Worm (Caenorhabditis elegans) whole organism, midembryonic: ENCODE measurements around the gene C35B8.3.

Experiments used
- T22C8.4 ChIP-seq: fragments of 200-800 bp; sonication (Bioruptor generic); IDR thresholded peaks from 2 replicates; pipeline ENCODE4 v1.3.6; 2022; ENCODE audit warnings: missing genetic modification characterization, missing compliant biosample characterization
- flt-1 ChIP-seq: fragments of 200-800 bp; sonication (Bioruptor generic); IDR thresholded peaks from 2 replicates; pipeline ENCODE4 v1.3.6; 2022; ENCODE audit warnings: missing genetic modification characterization, missing compliant biosample characterization
- klf-2 ChIP-seq: fragments of 200-800 bp; sonication (Bioruptor generic); conservative IDR thresholded peaks from 2 replicates; pipeline ENCODE4 v1.3.6; 2022; ENCODE audit warnings: missing genetic modification reagents, missing genetic modification characterization, missing compliant biosample characterization
- med-1 ChIP-seq: sonication (generic microtip); optimal IDR thresholded peaks from 2 replicates; lab custom pipeline; 2017; ENCODE audit warnings: missing genetic modification characterization, mild to moderate bottlenecking, missing compliant biosample characterization, antibody characterized with exemption, missing genetic modification reagents; ENCODE audit not compliant: insufficient read depth
- tab-1 ChIP-seq: fragments of 200-800 bp; sonication (Bioruptor generic); IDR thresholded peaks from 2 replicates; pipeline ENCODE4 v1.3.6; 2022; ENCODE audit warnings: missing genetic modification characterization, missing compliant biosample characterization
- ztf-23 ChIP-seq: fragments of 200-800 bp; sonication (Bioruptor generic); IDR thresholded peaks from 2 replicates; pipeline ENCODE4 v1.3.6; 2022; ENCODE audit warnings: missing genetic modification reagents, missing genetic modification characterization, missing compliant biosample characterization

DNA sequence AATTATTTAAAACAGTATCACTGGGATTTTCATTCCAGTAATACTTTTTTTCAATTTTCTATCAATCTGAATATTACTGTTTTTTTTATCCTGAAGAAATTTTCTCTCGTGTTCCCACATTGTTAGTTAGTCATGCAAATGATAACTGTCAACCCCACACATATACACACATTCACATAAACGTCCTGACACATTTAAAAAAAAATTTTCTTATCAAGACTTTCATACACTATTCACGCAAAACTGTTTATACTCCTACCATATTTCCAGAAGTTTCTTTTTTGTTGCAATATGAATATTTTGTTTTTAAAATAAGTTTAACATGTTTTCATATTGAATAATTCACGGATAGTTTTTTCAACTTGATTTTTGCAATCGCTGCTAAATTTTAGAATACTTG is 5.2 kb upstream of the C35B8.3 start:
- TF ChIP-seq flt-1 (GFP tag; lab: Robert Waterston, UW) (no peak), T22C8.4 (GFP tag; lab: Robert Waterston, UW) (no peak), med-1 (no peak), klf-2 (GFP tag; lab: Robert Waterston, UW) (no peak), tab-1 (GFP tag; lab: Robert Waterston, UW) (no peak), ztf-23 (no peak)
